Worm (Caenorhabditis elegans) whole organism, mixed stage, embryonic: ENCODE results near the gene unc-132.

Source experiments
- ceh-39 ChIP-seq: fragments of 150-350 bp; optimal IDR thresholded peaks from 2 replicates; lab custom pipeline; 2014; ENCODE audit warnings: missing biosample characterization, missing genetic modification characterization
- elt-3 ChIP-seq: fragments of 150-350 bp; optimal IDR thresholded peaks from 2 replicates; lab custom pipeline; 2014; ENCODE audit warnings: missing biosample characterization, missing genetic modification characterization
- lin-13 ChIP-seq: fragments of 150-350 bp; optimal IDR thresholded peaks from 2 replicates; lab custom pipeline; 2014; ENCODE audit warnings: missing biosample characterization, missing genetic modification characterization
- mab-5 ChIP-seq: fragments of 150-350 bp; optimal IDR thresholded peaks from 2 replicates; lab custom pipeline; 2014; ENCODE audit warnings: missing biosample characterization, missing genetic modification characterization
- snpc-4 ChIP-seq: fragments of 150-350 bp; optimal IDR thresholded peaks from 2 replicates; lab custom pipeline; 2014; ENCODE audit warnings: missing biosample characterization, missing genetic modification characterization
- unc-62 ChIP-seq: fragments of 150-350 bp; optimal IDR thresholded peaks from 2 replicates; lab custom pipeline; 2014; ENCODE audit warnings: missing biosample characterization, missing genetic modification reagents, missing genetic modification characterization

ce11 chrV:3718507-3718906 lies 31.6 kb downstream of the unc-132 start:
- TF ChIP-seq ceh-39 (tag; lab: Kevin White, UChicago): no peak
- TF ChIP-seq elt-3: no peak
- TF ChIP-seq snpc-4 (tag; lab: Kevin White, UChicago): no peak
- no peak for TF ChIP-seq unc-62 (GFP tag; lab: Kevin White, UChicago)
- TF ChIP-seq lin-13: no peak
- no peak for TF ChIP-seq mab-5
